6 worm cellular contexts compared by ENCODE assay signal in genomic region chrV:8922781-8923180, ce11.
TF ChIP-seq lines count a peak whose summit lies in the region.

Gene ttr-47 (plus strand): TSS chrV:8923088.

TF ChIP-seq in whole organism, L1 larva, 84 proteins besides CTCF, POLR2A, EP300 and RAD21 (continues in another document):
- TF ChIP-seq elt-2 (tag; optimal IDR thresholded peaks at IDR 0.05; lab: Kevin White, UChicago) (peak; percentile 68), elt-3 (tag; optimal IDR thresholded peaks at IDR 0.05; lab: Kevin White, UChicago) (peak in 1 of 6 experiments; percentile 32), rnt-1 (tag; optimal IDR thresholded peaks at IDR 0.05; lab: Kevin White, UChicago) (peak; percentile 19), ceh-8 (GFP tag; optimal IDR thresholded peaks at IDR 0.05; lab: Kevin White, UChicago) (no peak), nhr-85 (tag; lab: Kevin White, UChicago) (peak; percentile 52), C34B4.2 (tag; optimal IDR thresholded peaks at IDR 0.05; lab: Kevin White, UChicago) (no peak), C04F5.9 (tag; optimal IDR thresholded peaks at IDR 0.05; lab: Kevin White, UChicago) (no peak), blmp-1 (tag; optimal IDR thresholded peaks at IDR 0.05; lab: Kevin White, UChicago) (peak; percentile 15), hlh-4 (tag; optimal IDR thresholded peaks at IDR 0.05; lab: Kevin White, UChicago) (no peak), ces-1 (GFP tag; optimal IDR thresholded peaks at IDR 0.05; lab: Kevin White, UChicago) (no peak), lin-14 (GFP tag; optimal IDR thresholded peaks at IDR 0.05; lab: Kevin White, UChicago) (peak; percentile 73), snu-23 (GFP tag; optimal IDR thresholded peaks at IDR 0.05; lab: Kevin White, UChicago) (peak; percentile 16), pax-3 (tag; optimal IDR thresholded peaks at IDR 0.05; lab: Kevin White, UChicago) (no peak), nhr-71 (tag; optimal IDR thresholded peaks at IDR 0.05; lab: Kevin White, UChicago) (peak; percentile 36), snpc-4 (tag; optimal IDR thresholded peaks at IDR 0.05; lab: Kevin White, UChicago) (no peak), lin-15B (tag; optimal IDR thresholded peaks at IDR 0.05; lab: Kevin White, UChicago) (no peak)

TF ChIP-seq in whole organism, L2 larva, 48 proteins besides CTCF, POLR2A, EP300 and RAD21:
- peak; percentile 7 for TF ChIP-seq fos-1 (tag; optimal IDR thresholded peaks at IDR 0.05; lab: Kevin White, UChicago)
- TF ChIP-seq lin-13 (GFP tag; optimal IDR thresholded peaks at IDR 0.05; lab: Kevin White, UChicago): no peak
- peak in 1 of 2 experiments; percentile 18 for TF ChIP-seq lsy-2 (tag; optimal IDR thresholded peaks at IDR 0.05; lab: Kevin White, UChicago)
- no peak for TF ChIP-seq alr-1 (tag; optimal IDR thresholded peaks at IDR 0.05; lab: Kevin White, UChicago)
- TF ChIP-seq nhr-129 (tag; optimal IDR thresholded peaks at IDR 0.05; lab: Kevin White, UChicago): peak; percentile 33
- TF ChIP-seq nhr-21 (tag; optimal IDR thresholded peaks at IDR 0.05; lab: Kevin White, UChicago): no peak
- TF ChIP-seq F13H6.1 (tag; optimal IDR thresholded peaks at IDR 0.05; lab: Kevin White, UChicago): peak; percentile 12

TF ChIP-seq in whole organism, L3 larva, 47 proteins besides CTCF, POLR2A, EP300 and RAD21:
- TF ChIP-seq snpc-4 (tag; optimal IDR thresholded peaks at IDR 0.05; lab: Kevin White, UChicago): no peak
- no peak for TF ChIP-seq hmg-11 (tag; optimal IDR thresholded peaks at IDR 0.05; lab: Kevin White, UChicago)
- TF ChIP-seq nhr-67 (tag; optimal IDR thresholded peaks at IDR 0.05; lab: Kevin White, UChicago): no peak
- TF ChIP-seq elt-2 (tag; optimal IDR thresholded peaks at IDR 0.05; lab: Kevin White, UChicago): peak; percentile 65
- no peak for TF ChIP-seq nhr-76 (tag; optimal IDR thresholded peaks at IDR 0.05; lab: Kevin White, UChicago)
- TF ChIP-seq ZK546.5 (tag; optimal IDR thresholded peaks at IDR 0.05; lab: Kevin White, UChicago): no peak
- no peak for TF ChIP-seq elt-1 (tag; optimal IDR thresholded peaks at IDR 0.05; lab: Kevin White, UChicago)
- TF ChIP-seq pha-4 (tag; optimal IDR thresholded peaks at IDR 0.05; lab: Kevin White, UChicago): peak; percentile 20
- TF ChIP-seq pqm-1 (tag; optimal IDR thresholded peaks at IDR 0.05; lab: Kevin White, UChicago): peak; percentile 36
- TF ChIP-seq nhr-237 (tag; optimal IDR thresholded peaks at IDR 0.05; lab: Kevin White, UChicago): no peak
- no peak for TF ChIP-seq fos-1 (tag; optimal IDR thresholded peaks at IDR 0.05; lab: Kevin White, UChicago)
- no peak for TF ChIP-seq lsy-12 (tag; optimal IDR thresholded peaks at IDR 0.05; lab: Kevin White, UChicago)
- TF ChIP-seq nhr-12 (tag; optimal IDR thresholded peaks at IDR 0.05; lab: Kevin White, UChicago): no peak
- peak; percentile 33 for TF ChIP-seq ceh-28 (tag; optimal IDR thresholded peaks at IDR 0.05; lab: Kevin White, UChicago)
- TF ChIP-seq zag-1 (tag; optimal IDR thresholded peaks at IDR 0.05; lab: Kevin White, UChicago): no peak
- peak; percentile 25 for TF ChIP-seq nfya-1 (tag; optimal IDR thresholded peaks at IDR 0.05; lab: Kevin White, UChicago; ENCODE audit: insufficient read depth)

TF ChIP-seq in whole organism, L4 larva, 104 proteins besides CTCF, POLR2A, EP300 and RAD21 (continues in another document):
- TF ChIP-seq mxl-2 (GFP tag; conservative IDR thresholded peaks at IDR 0.05; lab: Robert Waterston, UW): no peak
- no peak for TF ChIP-seq lin-15B (tag; optimal IDR thresholded peaks at IDR 0.05; lab: Kevin White, UChicago)
- no peak for TF ChIP-seq snpc-1.2 (GFP tag; IDR thresholded peaks at IDR 0.05; lab: Robert Waterston, UW)
- TF ChIP-seq zip-11 (GFP tag; IDR thresholded peaks at IDR 0.05; lab: Robert Waterston, UW): no peak
- TF ChIP-seq unc-39 (tag; optimal IDR thresholded peaks at IDR 0.05; lab: Kevin White, UChicago): no peak
- peak in 1 of 2 experiments; percentile 93 for TF ChIP-seq daf-16 (GFP tag; optimal IDR thresholded peaks at IDR 0.05; lab: Kevin White, UChicago)
- peak; percentile 99 for TF ChIP-seq daf-16 (tag; optimal IDR thresholded peaks at IDR 0.05; lab: Kevin White, UChicago)
- peak; percentile 72 for TF ChIP-seq hlh-11 (tag; optimal IDR thresholded peaks at IDR 0.05; lab: Kevin White, UChicago)
- TF ChIP-seq lin-1 (GFP tag; IDR thresholded peaks at IDR 0.05; lab: Robert Waterston, UW): no peak
- TF ChIP-seq dmd-6 (GFP tag; IDR thresholded peaks at IDR 0.05; lab: Robert Waterston, UW): peak; percentile 16; the same call in 1 of the 2 replicates
- TF ChIP-seq Y5F2A.4 (GFP tag; optimal IDR thresholded peaks at IDR 0.05; lab: Kevin White, UChicago): no peak
- peak; percentile 50 for TF ChIP-seq nhr-102 (tag; optimal IDR thresholded peaks at IDR 0.05; lab: Kevin White, UChicago)
- TF ChIP-seq hif-1 (tag; optimal IDR thresholded peaks at IDR 0.05; lab: Kevin White, UChicago): peak in 1 of 2 experiments; percentile 16
- TF ChIP-seq fos-1 (tag; optimal IDR thresholded peaks at IDR 0.05; lab: Kevin White, UChicago): no peak
- TF ChIP-seq unc-130 (GFP tag; optimal IDR thresholded peaks at IDR 0.05; lab: Kevin White, UChicago): no peak
- peak in 1 of 2 experiments; percentile 89 for TF ChIP-seq unc-62 (GFP tag; optimal IDR thresholded peaks at IDR 0.05 in 1 of 2; lab: Kevin White, UChicago)
- no peak for TF ChIP-seq unc-62 (tag; optimal IDR thresholded peaks at IDR 0.05; lab: Kevin White, UChicago)
- peak; percentile 78 for TF ChIP-seq php-3 (GFP tag; IDR thresholded peaks at IDR 0.05; lab: Robert Waterston, UW)
- TF ChIP-seq mdt-29 (GFP tag; IDR thresholded peaks at IDR 0.05; lab: Robert Waterston, UW): no peak
- no peak for TF ChIP-seq tra-1 (GFP tag; IDR thresholded peaks at IDR 0.05; lab: Robert Waterston, UW)

TF ChIP-seq in whole organism, late embryonic, 69 proteins besides CTCF, POLR2A, EP300 and RAD21:
- TF ChIP-seq T23F11.4 (GFP tag; optimal IDR thresholded peaks at IDR 0.05; lab: Kevin White, UChicago) (no peak), unc-55 (GFP tag; optimal IDR thresholded peaks at IDR 0.05; lab: Kevin White, UChicago) (peak; percentile 33), elt-2 (tag; optimal IDR thresholded peaks at IDR 0.05; lab: Kevin White, UChicago) (peak; percentile 47)
TF ChIP-seq in whole organism, late embryonic: peak in this region for 2.

TF ChIP-seq in whole organism, mixed stage, embryonic, 35 proteins besides CTCF, POLR2A, EP300 and RAD21:
- TF ChIP-seq hlh-1 (tag; optimal IDR thresholded peaks at IDR 0.05; lab: Kevin White, UChicago): peak; percentile 2
- no peak for TF ChIP-seq ceh-43 (GFP tag; optimal IDR thresholded peaks at IDR 0.05; lab: Kevin White, UChicago)

Comparison
In these comparisons a context has a peak if more than half of its experiments do, and no peak if none do; other contexts are left out.
1. Of the 29 proteins assayed by ChIP-seq in both whole organism, L4 larva and whole organism, L1 larva: peak only in whole organism, L4 larva: nhr-28; only in whole organism, L1 larva: none; in both: none; in neither: 26; mixed calls (peak in some experiments, not most) for 2.